Fruit fly (Drosophila melanogaster): ENCODE data around the gene DNAlig3.
A peak's percentile ranks its signal among the peaks of the same experiment; 100 is the strongest.

The DNAlig3 gene

dm6 chr3R:12433764-12434163 is 32.1 kb upstream of the DNAlig3 start, which contains the start of the genes Aos1 and Srlp (continued):
- no peak for TF ChIP-seq wor (GFP tag; IDR thresholded peaks at IDR 0.05)
- TF ChIP-seq klu (GFP tag; IDR thresholded peaks at IDR 0.05), result no peak
- TF ChIP-seq mam (GFP tag; optimal IDR thresholded peaks at IDR 0.05), result peak; percentile 15
- no peak for TF ChIP-seq sens-2 (GFP tag; IDR thresholded peaks at IDR 0.05)
- no peak for TF ChIP-seq ara (GFP tag; IDR thresholded peaks at IDR 0.05)
- no peak for TF ChIP-seq HLH3B (GFP tag; IDR thresholded peaks at IDR 0.05)
- peak; percentile 74 for TF ChIP-seq gfzf (GFP tag; optimal IDR thresholded peaks at IDR 0.05)
- TF ChIP-seq CG3407 (GFP tag; optimal IDR thresholded peaks at IDR 0.05), result no peak
- TF ChIP-seq unc-4 (GFP tag; IDR thresholded peaks at IDR 0.05; ENCODE audit: partially characterized antibody), result peak; percentile 43; the same call in 1 of the 2 replicates
- TF ChIP-seq Usf (GFP tag; optimal IDR thresholded peaks at IDR 0.05), result peak; percentile 9
- peak; percentile 3 for TF ChIP-seq CG6683 (GFP tag; optimal IDR thresholded peaks at IDR 0.05)
- no peak for TF ChIP-seq ase (GFP tag; IDR thresholded peaks at IDR 0.05)
- no peak for TF ChIP-seq CG6689 (GFP tag; IDR thresholded peaks at IDR 0.05)
- TF ChIP-seq gcm2 (GFP tag; optimal IDR thresholded peaks at IDR 0.05), result no peak
- TF ChIP-seq CG11398 (GFP tag; optimal IDR thresholded peaks at IDR 0.05), result no peak
- no peak for TF ChIP-seq Meics (GFP tag; optimal IDR thresholded peaks at IDR 0.05)
- peak; percentile 86 for TF ChIP-seq CG14710 (tag; optimal IDR thresholded peaks at IDR 0.05)
- no peak for TF ChIP-seq CG6791 (GFP tag; IDR thresholded peaks at IDR 0.05; ENCODE audit: partially characterized antibody)
- TF ChIP-seq otp (GFP tag; IDR thresholded peaks at IDR 0.05), result no peak
- TF ChIP-seq Hmr (GFP tag; optimal IDR thresholded peaks at IDR 0.05), result no peak
- TF ChIP-seq CG10147 (GFP tag; optimal IDR thresholded peaks at IDR 0.05), result peak; percentile 62
- peak; percentile 56 for TF ChIP-seq ind (GFP tag; optimal IDR thresholded peaks at IDR 0.05)
- TF ChIP-seq CG12659 (GFP tag; optimal IDR thresholded peaks at IDR 0.05), result peak; percentile 81
- no peak for TF ChIP-seq Opbp (GFP tag; IDR thresholded peaks at IDR 0.05; ENCODE audit: partially characterized antibody)
- TF ChIP-seq CG16813 (GFP tag; IDR thresholded peaks at IDR 0.05; ENCODE audit: partially characterized antibody), result no peak
- TF ChIP-seq shn (GFP tag; optimal IDR thresholded peaks at IDR 0.05), result no peak
- peak; percentile 23 for TF ChIP-seq fd96Cb (tag; optimal IDR thresholded peaks at IDR 0.05)
- peak; percentile 69 for TF ChIP-seq MBD-R2 (GFP tag; IDR thresholded peaks at IDR 0.05)
- TF ChIP-seq CG34224 (GFP tag; IDR thresholded peaks at IDR 0.05; ENCODE audit: partially characterized antibody), result no peak
- TF ChIP-seq CG13624 (GFP tag; optimal IDR thresholded peaks at IDR 0.05), result no peak
- TF ChIP-seq repo (GFP tag; optimal IDR thresholded peaks at IDR 0.05), result no peak
- peak; percentile 46 for TF ChIP-seq NfI (GFP tag; optimal IDR thresholded peaks at IDR 0.05)
- TF ChIP-seq CG7357 (GFP tag; IDR thresholded peaks at IDR 0.05), result no peak
- TF ChIP-seq fd64A (GFP tag; optimal IDR thresholded peaks at IDR 0.05), result no peak
- TF ChIP-seq Mrtf (GFP tag; IDR thresholded peaks at IDR 0.05), result no peak
- no peak for TF ChIP-seq ems (GFP tag; optimal IDR thresholded peaks at IDR 0.05)
- TF ChIP-seq CG1603 (tag; optimal IDR thresholded peaks at IDR 0.05), result peak; percentile 9
- TF ChIP-seq CG13123 (GFP tag; optimal IDR thresholded peaks at IDR 0.05), result peak; percentile 19
- TF ChIP-seq inv (GFP tag; IDR thresholded peaks at IDR 0.05; ENCODE audit: partially characterized antibody), result no peak
- TF ChIP-seq Pdp1 (GFP tag; optimal IDR thresholded peaks at IDR 0.05), result peak in 1 of 2 experiments; percentile 27
- TF ChIP-seq danr (GFP tag; IDR thresholded peaks at IDR 0.05), result no peak
- TF ChIP-seq fru (optimal IDR thresholded peaks at IDR 0.05), result no peak
- no peak for TF ChIP-seq rib (GFP tag; IDR thresholded peaks at IDR 0.05)
- TF ChIP-seq cas (GFP tag; IDR thresholded peaks at IDR 0.05), result no peak
- TF ChIP-seq Lpt (GFP tag; optimal IDR thresholded peaks at IDR 0.05), result no peak
- no peak for TF ChIP-seq Hmx (GFP tag; optimal IDR thresholded peaks at IDR 0.05)
- TF ChIP-seq dysf (GFP tag; IDR thresholded peaks at IDR 0.05), result no peak; the same call in 2 of the 3 replicates
- no peak for TF ChIP-seq nerfin-2 (GFP tag; IDR thresholded peaks at IDR 0.05; ENCODE audit: partially characterized antibody)
- TF ChIP-seq YL-1 (GFP tag; optimal IDR thresholded peaks at IDR 0.05), result peak; percentile 63
- no peak for TF ChIP-seq Atf6 (GFP tag; IDR thresholded peaks at IDR 0.05)
- no peak for TF ChIP-seq dati (GFP tag; IDR thresholded peaks at IDR 0.05)
- TF ChIP-seq wdn (GFP tag; IDR thresholded peaks at IDR 0.05), result no peak

Measured in whole organism, embryonic.